Worm (Caenorhabditis elegans) whole organism, midembryonic: ENCODE measurements around the gene acn-1.

ENCODE experiments used
- cog-1 ChIP-seq: sonication (generic microtip); optimal IDR thresholded peaks from 2 replicates; lab custom pipeline; 2016; ENCODE audit warnings: missing genetic modification characterization, missing compliant biosample characterization
- flt-1 ChIP-seq: fragments of 200-800 bp; sonication (Bioruptor generic); IDR thresholded peaks from 2 replicates; pipeline ENCODE4 v1.3.6; 2022; ENCODE audit warnings: missing genetic modification characterization, missing compliant biosample characterization
- ref-1 ChIP-seq: fragments of 200-800 bp; sonication (Bioruptor generic); conservative IDR thresholded peaks from 2 replicates; pipeline ENCODE4 v1.3.6; 2022; ENCODE audit warnings: missing genetic modification reagents, missing genetic modification characterization, missing compliant biosample characterization
- tab-1 ChIP-seq: fragments of 200-800 bp; sonication (Bioruptor generic); IDR thresholded peaks from 2 replicates; pipeline ENCODE4 v1.3.6; 2022; ENCODE audit warnings: missing genetic modification characterization, missing compliant biosample characterization
- ztf-23 ChIP-seq: fragments of 200-800 bp; sonication (Bioruptor generic); IDR thresholded peaks from 2 replicates; pipeline ENCODE4 v1.3.6; 2022; ENCODE audit warnings: missing genetic modification reagents, missing genetic modification characterization, missing compliant biosample characterization

- TF ChIP-seq tab-1 (GFP tag; lab: Robert Waterston, UW) (no peak), flt-1 (GFP tag; lab: Robert Waterston, UW) (no peak), ref-1 (GFP tag; lab: Robert Waterston, UW) (no peak), cog-1 (no peak), ztf-23 (no peak)
These were observed 38.7 kb upstream of the acn-1 start for ce11 chrX:5135548-5135947.
